Fruit fly (Drosophila melanogaster): Measurements from ENCODE around the gene tyf.

Gene tyf

DNA sequence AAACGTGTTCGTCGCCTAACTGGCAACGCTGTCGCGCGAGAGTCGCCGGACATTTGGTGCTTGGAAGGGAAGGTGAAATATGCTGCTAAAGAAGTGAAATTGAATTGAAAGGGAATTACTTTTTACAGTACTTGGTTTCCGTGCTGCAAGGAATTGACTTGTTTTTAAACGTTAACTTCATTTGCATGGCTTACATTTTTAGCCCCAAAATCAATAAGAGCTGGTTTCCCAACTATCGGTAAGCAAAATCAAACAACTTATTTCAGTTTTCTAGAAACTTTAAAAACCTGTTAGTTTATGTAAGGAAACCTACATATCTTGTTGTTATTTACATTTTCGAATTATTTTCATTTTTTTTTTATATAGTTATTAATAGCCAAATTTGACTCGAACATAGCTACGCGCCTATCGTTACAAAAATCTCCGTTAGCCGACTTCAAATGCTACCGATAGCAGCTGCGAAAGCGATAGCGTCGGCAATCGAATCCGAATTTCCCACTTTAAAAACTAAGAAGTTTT lies 3.1 kb upstream of the tyf start, which contains the start of the genes dgt4 and Nsun2:
Gene dgt4 (plus strand): TSS at position 4 of the 519 bp plus-strand sequence.
Gene Nsun2 (minus strand): TSS at position 37 of the 519 bp plus-strand sequence.
- TF ChIP-seq psq (optimal IDR thresholded peaks at IDR 0.05), result no peak
- TF ChIP-seq h (optimal IDR thresholded peaks at IDR 0.05), result no peak
- no peak for TF ChIP-seq Myc (optimal IDR thresholded peaks at IDR 0.05)
- TF ChIP-seq insv (optimal IDR thresholded peaks at IDR 0.05), result no peak
- TF ChIP-seq Sin3A (optimal IDR thresholded peaks at IDR 0.05), result no peak
- TF ChIP-seq ttk (optimal IDR thresholded peaks at IDR 0.05), result no peak

DNA sequence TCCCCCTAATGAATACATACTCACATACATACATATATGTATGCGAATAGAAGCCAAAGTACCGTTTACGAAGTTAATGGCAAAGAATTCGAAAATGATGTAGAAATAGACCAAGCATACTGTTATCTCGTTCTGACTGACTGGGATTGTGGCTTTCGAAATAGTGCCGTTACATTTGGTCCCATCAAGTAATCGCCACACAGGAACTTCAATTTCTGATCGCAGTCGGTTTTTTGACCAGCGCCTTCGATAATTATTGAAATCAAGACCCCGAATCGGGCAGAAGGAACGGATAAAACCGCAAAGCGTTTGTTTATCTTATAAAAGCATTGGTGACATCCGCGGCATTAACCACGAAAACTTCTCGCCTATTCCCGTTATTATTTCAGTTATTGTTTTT lies 2.8 kb downstream of the tyf start:
- TF ChIP-seq ttk (optimal IDR thresholded peaks at IDR 0.05) (no peak), h (optimal IDR thresholded peaks at IDR 0.05) (no peak), Myc (optimal IDR thresholded peaks at IDR 0.05) (no peak), insv (optimal IDR thresholded peaks at IDR 0.05) (no peak), Sin3A (optimal IDR thresholded peaks at IDR 0.05) (no peak), psq (optimal IDR thresholded peaks at IDR 0.05) (no peak)

DNA sequence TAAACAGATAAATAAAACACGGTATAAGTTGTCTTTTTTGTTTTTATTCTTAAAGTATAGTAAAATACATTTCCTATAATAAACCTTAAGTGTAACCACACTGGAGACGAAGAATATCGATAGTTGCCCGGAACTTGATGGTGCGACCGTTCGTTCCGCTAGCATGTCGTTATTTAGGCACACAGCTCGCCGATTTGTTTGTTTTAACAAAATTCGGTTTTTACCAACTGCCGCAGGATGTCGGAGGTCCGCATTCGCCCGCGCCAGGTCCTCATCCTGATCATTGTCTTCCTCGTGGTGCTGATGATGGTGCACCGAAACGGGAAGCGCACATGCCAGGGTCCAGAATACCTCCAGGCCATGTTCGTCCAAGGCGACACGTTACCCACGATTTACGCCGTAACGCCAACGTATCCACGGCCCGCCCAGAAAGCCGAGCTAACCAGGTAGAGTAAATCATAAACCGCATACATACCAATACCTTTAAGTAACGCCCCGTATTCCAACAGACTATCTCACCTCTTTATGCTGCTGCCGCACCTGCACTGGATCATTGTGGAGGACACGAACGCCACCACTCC lies 14.3 kb downstream of the tyf start, which contains the start of gene GlcAT-I:
Gene GlcAT-I (plus strand): TSS at position 163 of the 581 bp plus-strand sequence.
- TF ChIP-seq Sin3A (optimal IDR thresholded peaks at IDR 0.05) (no peak), Myc (optimal IDR thresholded peaks at IDR 0.05) (no peak), h (optimal IDR thresholded peaks at IDR 0.05) (no peak), psq (optimal IDR thresholded peaks at IDR 0.05) (no peak), insv (optimal IDR thresholded peaks at IDR 0.05) (no peak), ttk (optimal IDR thresholded peaks at IDR 0.05) (no peak)

DNA sequence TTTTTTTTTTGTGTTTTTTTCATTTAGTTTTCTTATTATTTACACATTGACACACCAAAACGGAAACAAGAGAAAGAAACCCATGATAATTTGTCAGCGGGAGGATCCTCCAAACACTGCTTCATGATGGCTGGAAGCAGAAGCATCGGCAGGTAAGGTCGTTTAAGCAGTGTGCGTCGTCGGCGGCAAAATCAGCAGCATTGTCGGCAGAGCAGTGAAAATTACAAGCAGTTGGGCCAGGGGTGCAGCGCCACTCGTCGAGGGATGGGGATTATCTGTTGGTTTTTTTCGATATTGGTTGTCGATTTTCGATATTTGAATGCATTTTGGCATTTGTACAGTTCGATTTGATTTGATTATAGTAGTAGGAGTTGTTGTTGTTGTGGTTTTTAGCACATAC lies 22.2 kb downstream of the tyf start:
- TF ChIP-seq h (optimal IDR thresholded peaks at IDR 0.05) (no peak), Myc (optimal IDR thresholded peaks at IDR 0.05) (no peak), Sin3A (optimal IDR thresholded peaks at IDR 0.05) (no peak), ttk (optimal IDR thresholded peaks at IDR 0.05) (no peak), psq (optimal IDR thresholded peaks at IDR 0.05) (no peak), insv (optimal IDR thresholded peaks at IDR 0.05) (no peak)

DNA sequence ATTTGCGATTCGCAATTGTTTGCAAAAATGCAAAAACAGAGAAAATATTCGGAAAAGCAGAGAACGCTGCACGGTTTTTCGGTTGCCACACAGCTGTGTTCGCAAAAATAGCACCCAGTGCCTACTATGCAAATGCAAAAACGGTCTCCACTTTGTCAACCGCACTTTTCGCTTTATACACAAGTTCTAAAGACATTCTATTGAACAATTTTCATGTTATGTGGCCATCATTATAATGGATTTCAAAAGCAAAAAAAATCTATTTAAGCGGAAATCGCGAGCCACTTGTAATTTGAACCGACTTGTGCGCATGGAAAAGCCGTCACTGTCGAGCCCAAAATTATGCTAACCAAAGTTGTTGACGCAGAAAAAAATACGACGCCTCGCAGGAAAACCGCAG lies 34.2 kb downstream of the tyf start:
- TF ChIP-seq h (optimal IDR thresholded peaks at IDR 0.05) (no peak), ttk (optimal IDR thresholded peaks at IDR 0.05) (no peak)

DNA sequence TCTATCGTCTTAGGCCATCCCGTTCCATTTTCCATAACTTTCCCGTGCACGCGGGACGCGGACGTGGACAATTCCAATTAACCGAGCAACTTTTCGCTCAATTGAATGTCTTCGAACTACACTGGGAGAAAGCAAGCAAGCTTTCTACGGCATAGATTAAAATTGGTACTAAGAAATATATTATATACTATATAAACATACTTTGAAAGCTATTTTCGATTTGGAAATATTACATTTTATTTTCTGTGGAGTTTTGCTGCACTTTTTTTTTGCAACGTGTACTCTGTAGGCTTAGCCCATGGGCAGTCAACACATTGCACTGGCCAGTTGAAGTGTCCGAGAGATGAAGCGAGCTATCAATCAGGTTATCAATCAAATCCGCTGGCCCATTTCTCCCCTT lies 53.7 kb downstream of the tyf start:
- TF ChIP-seq insv (optimal IDR thresholded peaks at IDR 0.05), result no peak
- TF ChIP-seq ttk (optimal IDR thresholded peaks at IDR 0.05), result no peak
- TF ChIP-seq h (optimal IDR thresholded peaks at IDR 0.05), result no peak
- TF ChIP-seq Myc (optimal IDR thresholded peaks at IDR 0.05), result no peak
- no peak for TF ChIP-seq psq (optimal IDR thresholded peaks at IDR 0.05)
- TF ChIP-seq Sin3A (optimal IDR thresholded peaks at IDR 0.05), result no peak

DNA sequence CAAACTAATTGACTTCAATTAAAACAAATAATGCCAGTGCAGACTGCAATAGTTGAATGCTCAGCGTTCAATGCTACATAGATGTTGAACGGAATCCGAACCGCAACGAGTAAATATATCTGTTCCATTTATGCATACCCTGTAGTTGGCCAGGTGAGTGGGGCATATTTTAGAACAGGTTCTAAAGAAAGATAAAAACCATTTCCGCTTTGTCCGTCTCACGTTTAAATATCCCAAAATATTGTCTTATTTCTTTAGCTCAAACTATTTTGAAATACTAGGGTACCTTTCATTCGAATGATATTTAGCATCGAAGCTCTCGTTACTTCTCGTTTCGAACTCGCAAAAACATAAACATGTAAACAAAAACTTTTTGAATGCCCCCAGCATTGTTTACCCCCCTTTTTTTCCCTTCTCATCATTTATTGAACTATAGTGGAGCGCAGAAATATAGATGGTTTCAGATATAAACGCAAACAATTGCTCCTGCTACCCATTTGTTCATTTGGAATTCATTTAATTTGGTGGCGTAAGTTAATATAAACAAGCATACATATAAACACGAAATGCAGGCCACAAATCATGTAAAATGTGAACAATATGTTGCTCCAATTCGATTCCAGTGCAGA lies 55.4 kb downstream of the tyf start:
- TF ChIP-seq insv (optimal IDR thresholded peaks at IDR 0.05), result no peak
- no peak for TF ChIP-seq ttk (optimal IDR thresholded peaks at IDR 0.05)

DNA sequence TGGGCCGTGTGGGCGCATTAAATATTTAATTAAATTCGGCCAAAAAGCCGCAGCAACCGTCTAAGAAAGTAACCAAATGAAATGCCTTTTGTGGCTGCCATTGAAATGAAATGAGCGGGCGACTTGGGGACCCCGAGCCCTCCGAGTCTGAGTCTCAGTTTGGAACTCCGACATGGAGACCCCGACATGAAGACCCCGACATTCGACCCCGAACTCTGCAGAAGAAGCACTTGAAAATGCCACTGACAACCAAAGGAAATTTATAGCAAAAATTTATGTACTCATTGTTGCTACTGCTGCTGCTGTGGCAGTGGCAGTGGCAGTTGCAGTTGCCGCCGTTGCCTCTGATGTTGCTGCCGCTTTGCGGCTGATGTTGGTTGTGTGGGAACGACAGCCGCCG lies 56.6 kb downstream of the tyf start:
- TF ChIP-seq Myc (optimal IDR thresholded peaks at IDR 0.05) (no peak), ttk (optimal IDR thresholded peaks at IDR 0.05) (no peak), Sin3A (optimal IDR thresholded peaks at IDR 0.05) (no peak), h (optimal IDR thresholded peaks at IDR 0.05) (no peak), psq (optimal IDR thresholded peaks at IDR 0.05) (no peak), insv (optimal IDR thresholded peaks at IDR 0.05) (no peak)

DNA sequence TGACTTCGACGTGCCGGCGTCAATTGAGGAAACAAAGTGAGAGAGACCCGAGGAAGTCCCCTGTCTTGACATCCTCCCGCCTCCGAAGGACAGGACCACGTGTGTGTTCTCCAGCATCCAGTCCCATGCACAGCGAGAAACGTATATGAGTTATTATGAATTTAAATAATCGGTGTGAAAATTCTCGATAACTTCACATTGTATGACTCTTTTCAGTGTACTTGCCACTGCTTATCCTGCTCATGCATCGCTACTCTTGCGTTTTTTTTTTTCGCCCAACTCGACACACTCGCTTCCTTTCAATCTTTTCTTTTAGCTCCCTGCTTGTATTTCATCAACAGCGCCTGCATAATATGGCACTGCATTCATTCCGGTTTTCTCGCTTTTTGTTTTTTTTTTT lies 59.0 kb downstream of the tyf start:
- TF ChIP-seq h (optimal IDR thresholded peaks at IDR 0.05) (no peak), psq (optimal IDR thresholded peaks at IDR 0.05) (no peak), ttk (optimal IDR thresholded peaks at IDR 0.05) (no peak), insv (optimal IDR thresholded peaks at IDR 0.05) (no peak), Myc (optimal IDR thresholded peaks at IDR 0.05) (no peak), Sin3A (optimal IDR thresholded peaks at IDR 0.05) (no peak)

DNA sequence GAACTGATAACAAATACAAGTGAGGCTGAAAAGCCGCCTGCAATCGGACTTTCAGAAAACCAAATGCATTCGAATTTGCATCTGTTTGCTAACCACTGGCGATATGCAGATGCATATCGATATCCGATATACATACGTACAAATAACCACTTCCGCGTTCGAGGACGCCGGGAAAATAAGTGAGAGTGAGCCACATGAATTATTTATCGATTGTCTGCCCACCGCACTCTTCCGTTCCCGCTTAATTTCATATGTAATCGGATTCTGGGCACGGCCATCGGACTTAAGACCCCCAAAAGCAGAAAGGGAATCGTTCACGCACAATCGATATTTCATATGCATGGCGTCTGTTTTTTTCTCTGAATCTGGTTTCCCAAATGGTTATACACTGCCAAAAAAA lies 60.9 kb downstream of the tyf start:
- TF ChIP-seq Sin3A (optimal IDR thresholded peaks at IDR 0.05), result no peak

DNA sequence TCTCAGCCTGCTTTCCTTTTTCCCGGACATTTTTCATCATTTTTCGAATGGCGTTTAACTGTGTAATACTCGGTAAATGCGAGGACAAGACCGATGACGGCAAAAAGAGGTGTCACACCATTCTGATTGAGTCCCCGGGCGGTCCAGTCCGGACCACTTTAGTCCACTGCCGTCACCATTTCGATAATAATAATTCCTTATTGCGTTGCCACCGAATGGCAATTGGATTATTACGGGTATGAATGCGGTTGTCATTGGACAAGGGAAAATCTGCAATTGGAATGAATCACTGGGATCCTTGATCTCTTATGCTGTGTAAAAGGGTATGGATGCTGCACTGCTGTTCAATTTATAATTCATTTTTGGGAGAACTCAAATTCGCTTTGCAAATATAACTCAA lies 62.0 kb downstream of the tyf start:
- TF ChIP-seq h (optimal IDR thresholded peaks at IDR 0.05), result no peak
- no peak for TF ChIP-seq insv (optimal IDR thresholded peaks at IDR 0.05)
- no peak for TF ChIP-seq psq (optimal IDR thresholded peaks at IDR 0.05)
- no peak for TF ChIP-seq Sin3A (optimal IDR thresholded peaks at IDR 0.05)
- TF ChIP-seq Myc (optimal IDR thresholded peaks at IDR 0.05), result no peak
- TF ChIP-seq ttk (optimal IDR thresholded peaks at IDR 0.05), result no peak
